Fruit fly (Drosophila melanogaster): Measurements from ENCODE around the gene CG17752.

- TF ChIP-seq CG4496 (GFP tag; IDR thresholded peaks at IDR 0.05) (no peak), CG32121 (GFP tag; IDR thresholded peaks at IDR 0.05) (no peak)
Measured at dm6 chr3R:19587652-19588051, 22.4 kb upstream of the CG17752 start.

All from whole organism, pupa.